Worm (Caenorhabditis elegans) whole organism, late embryonic: Measurements from ENCODE around the gene R09D1.13.

Experiments used
- F13H6.1 ChIP-seq: sonication (generic microtip); optimal IDR thresholded peaks from 2 replicates; lab custom pipeline; 2016; ENCODE audit warnings: missing genetic modification characterization, missing compliant biosample characterization
- ama-1 ChIP-seq: fragments of 150-350 bp; optimal IDR thresholded peaks from 2 replicates; lab custom pipeline; 2014
- ceh-31 ChIP-seq: sonication (generic microtip); optimal IDR thresholded peaks from 2 replicates; lab custom pipeline; 2016; ENCODE audit warnings: missing genetic modification characterization, missing compliant biosample characterization
- dve-1 ChIP-seq: sonication (generic microtip); optimal IDR thresholded peaks from 2 replicates; lab custom pipeline; 2017; ENCODE audit warnings: antibody characterized with exemption, mild to moderate bottlenecking, missing genetic modification characterization, missing compliant biosample characterization
- fkh-10 ChIP-seq: fragments of 150-350 bp; optimal IDR thresholded peaks from 2 replicates; lab custom pipeline; 2014; ENCODE audit warnings: missing biosample characterization, missing genetic modification reagents, missing genetic modification characterization
- hlh-30 ChIP-seq: sonication (generic microtip); optimal IDR thresholded peaks from 2 replicates; lab custom pipeline; 2017; ENCODE audit warnings: antibody characterized with exemption, missing genetic modification characterization, missing compliant biosample characterization; ENCODE audit not compliant: insufficient read depth
- hlh-8 ChIP-seq: sonication (generic microtip); optimal IDR thresholded peaks from 2 replicates; lab custom pipeline; 2016; ENCODE audit warnings: missing genotype, missing genetic modification characterization, missing compliant biosample characterization
- pha-4 ChIP-seq: fragments of 150-350 bp; optimal IDR thresholded peaks from 2 replicates; lab custom pipeline; 2018; ENCODE audit warnings: missing biosample characterization, missing genetic modification reagents, missing genetic modification characterization
- unc-55 ChIP-seq: sonication (generic microtip); optimal IDR thresholded peaks from 2 replicates; lab custom pipeline; 2017; ENCODE audit warnings: missing biosample characterization, missing genetic modification reagents, missing genetic modification characterization

DNA sequence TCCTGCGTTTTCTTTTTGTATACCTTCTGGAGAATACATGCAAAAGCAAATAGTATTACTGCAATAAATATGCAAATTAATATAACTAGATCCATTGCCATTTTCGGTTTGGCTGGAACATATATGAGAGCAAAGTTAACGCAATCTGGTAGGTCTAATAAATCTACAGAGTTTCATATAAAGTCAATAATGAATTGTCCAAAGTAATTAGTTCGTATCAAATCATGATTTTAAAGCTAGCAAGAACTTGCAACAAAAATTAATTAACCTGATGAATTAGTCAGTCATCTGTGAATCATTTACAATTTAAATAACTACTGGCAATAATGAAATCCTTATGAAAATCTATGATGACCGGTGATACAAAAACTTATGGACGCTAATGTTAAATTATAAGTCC is at the start of gene R09D1.13:
- TF ChIP-seq hlh-30 (tag; lab: Kevin White, UChicago), result no peak
- TF ChIP-seq F13H6.1 (tag; lab: Kevin White, UChicago), result no peak
- no peak for TF ChIP-seq unc-55 (GFP tag; lab: Kevin White, UChicago)
- TF ChIP-seq pha-4, result no peak
- no peak for TF ChIP-seq ceh-31 (tag; lab: Kevin White, UChicago)
- no peak for TF ChIP-seq hlh-8 (tag; lab: Kevin White, UChicago)
- TF ChIP-seq fkh-10 (GFP tag; lab: Kevin White, UChicago), result no peak
- no peak for TF ChIP-seq ama-1
- TF ChIP-seq dve-1 (tag; lab: Kevin White, UChicago), result no peak
